Worm (Caenorhabditis elegans): ENCODE results near the gene mdt-27.

- TF ChIP-seq egl-27 (tag; optimal IDR thresholded peaks at IDR 0.05): no peak
- no peak for TF ChIP-seq ama-1 (optimal IDR thresholded peaks at IDR 0.05)
- no peak for TF ChIP-seq ztf-11 (tag; optimal IDR thresholded peaks at IDR 0.05)
- TF ChIP-seq mdl-1 (tag; optimal IDR thresholded peaks at IDR 0.05): no peak
- TF ChIP-seq tbx-2 (tag; optimal IDR thresholded peaks at IDR 0.05): no peak
- no peak for TF ChIP-seq lin-15B (tag; optimal IDR thresholded peaks at IDR 0.05)
- no peak for TF ChIP-seq nhr-77 (tag; optimal IDR thresholded peaks at IDR 0.05)
- no peak for TF ChIP-seq jun-1 (tag; optimal IDR thresholded peaks at IDR 0.05)
Observed at ce11 chrV:9208878-9209277, 4.6 kb downstream of the mdt-27 start.
